Worm (Caenorhabditis elegans): Measurements from ENCODE around the gene dop-1.

DNA sequence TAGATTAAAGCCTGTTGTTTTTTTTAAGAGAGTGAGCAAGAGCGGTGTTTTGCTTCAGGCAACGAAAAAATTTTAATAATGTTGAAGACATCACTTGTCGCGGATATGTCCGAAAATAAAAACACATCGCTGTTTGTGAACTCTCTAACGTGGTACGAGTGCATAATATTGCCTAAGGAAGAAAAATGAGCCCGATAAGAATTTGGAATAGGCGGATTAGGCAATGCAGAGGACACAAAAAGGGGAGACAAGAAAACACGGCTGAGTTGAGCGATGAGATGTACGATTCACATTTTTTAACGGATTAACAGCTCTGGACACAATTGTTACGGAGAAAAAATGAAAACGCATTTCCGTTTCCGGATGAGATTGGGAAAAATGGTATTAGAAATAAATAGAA, 8.7 kb upstream of the dop-1 start:
- TF ChIP-seq nhr-28 (tag; optimal IDR thresholded peaks at IDR 0.05) (no peak), unc-39 (tag; optimal IDR thresholded peaks at IDR 0.05) (no peak)
